Fruit fly (Drosophila melanogaster) whole organism, wandering third instar larva: ENCODE results near the gene CG12507.

ENCODE experiments used
- Abd-B ChIP-seq: fragments of >200 bp; optimal IDR thresholded peaks from 2 replicates; lab custom pipeline; 2017; ENCODE audit warnings: missing biosample characterization, missing genetic modification characterization
- br ChIP-seq: fragments of 200-800 bp; sonication (Bioruptor generic); optimal IDR thresholded peaks from 2 replicates; lab custom pipeline; 2016; ENCODE audit warnings: missing biosample characterization, missing genetic modification characterization
- usp ChIP-seq: fragments of >200 bp; optimal IDR thresholded peaks from 2 replicates; lab custom pipeline; 2017; ENCODE audit warnings: missing biosample characterization, missing genetic modification characterization

DNA sequence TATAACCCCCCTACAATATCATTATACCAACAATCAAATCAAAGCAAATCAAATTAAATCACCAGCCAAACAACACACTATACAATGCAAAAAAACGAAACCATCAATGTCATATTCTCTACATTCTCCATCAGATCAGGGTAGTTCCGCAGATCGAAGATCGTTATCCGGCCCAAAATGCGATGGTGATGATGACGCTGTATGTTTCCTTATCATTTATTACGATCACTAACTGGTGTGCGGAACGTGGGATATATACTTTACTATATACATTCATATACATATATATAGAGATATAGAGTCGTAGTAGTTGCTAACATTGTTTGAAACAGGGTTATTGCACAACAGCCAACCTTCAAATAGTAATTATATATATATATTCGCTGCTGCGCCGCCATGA lies 15.0 kb upstream of the CG12507 start:
- TF ChIP-seq br (GFP tag; lab: Kevin White, UChicago): no peak
- TF ChIP-seq usp (GFP tag; lab: Kevin White, UChicago): no peak
- no peak for TF ChIP-seq Abd-B
